Fruit fly (Drosophila melanogaster) Kc167 (cell line): ENCODE results near the gene CG32181.

Source experiments
- Myc ChIP-seq: fragments of >200 bp; optimal IDR thresholded peaks from 2 replicates; lab custom pipeline; 2017; ENCODE audit warnings: missing external identifiers
- Sin3A ChIP-seq: fragments of >200 bp; optimal IDR thresholded peaks from 2 replicates; lab custom pipeline; 2018; ENCODE audit warnings: missing external identifiers
- h ChIP-seq: fragments of >200 bp; optimal IDR thresholded peaks from 3 replicates; lab custom pipeline; 2018; ENCODE audit warnings: missing external identifiers
- insv ChIP-seq: fragments of >200 bp; optimal IDR thresholded peaks from 3 replicates; lab custom pipeline; 2018; ENCODE audit warnings: missing external identifiers

dm6 chr3L:17763987-17764386 is 4.5 kb downstream of the CG32181 start, which contains the start of the genes Adgf-A and Adgf-A2:
- TF ChIP-seq Sin3A (lab: Kevin White, UChicago) (no peak), h (lab: Kevin White, UChicago) (no peak), insv (lab: Kevin White, UChicago) (no peak), Myc (lab: Kevin White, UChicago) (no peak)
